Fruit fly (Drosophila melanogaster) whole organism, wandering third instar larva: ENCODE measurements around the gene Hipk.
A peak's percentile ranks its signal among the peaks of the same experiment; 100 is the strongest.

Source experiments
- Abd-B ChIP-seq: fragments of >200 bp; optimal IDR thresholded peaks from 2 replicates; lab custom pipeline; 2017; ENCODE audit warnings: missing biosample characterization, missing genetic modification characterization
- CG32264 ChIP-seq: fragments of 200-800 bp; sonication (Bioruptor generic); optimal IDR thresholded peaks from 2 replicates; lab custom pipeline; 2016; ENCODE audit warnings: missing biosample characterization, missing genetic modification characterization
- CG9705 ChIP-seq: fragments of 200-800 bp; sonication (Bioruptor generic); optimal IDR thresholded peaks from 2 replicates; lab custom pipeline; 2018; ENCODE audit warnings: missing biosample characterization, mild to moderate bottlenecking, missing genetic modification characterization
- Dfd ChIP-seq: fragments of >200 bp; optimal IDR thresholded peaks from 2 replicates; lab custom pipeline; 2017; ENCODE audit warnings: missing biosample characterization, missing genetic modification characterization
- GATAd ChIP-seq: sonication (Bioruptor generic); optimal IDR thresholded peaks from 2 replicates; lab custom pipeline; 2016; ENCODE audit warnings: missing biosample characterization, missing genetic modification characterization
- HLH106 ChIP-seq: fragments of 200-800 bp; optimal IDR thresholded peaks from 3 replicates; lab custom pipeline; 2019; ENCODE audit warnings: missing biosample characterization, mild to moderate bottlenecking, missing genetic modification characterization, moderate library complexity
- Hnf4 ChIP-seq: fragments of 200-800 bp; sonication (Bioruptor generic); optimal IDR thresholded peaks from 2 replicates; lab custom pipeline; 2016; ENCODE audit warnings: missing biosample characterization, mild to moderate bottlenecking, missing genetic modification characterization
- Hr83 ChIP-seq: fragments of 200-300 bp; sonication (Bioruptor generic); optimal IDR thresholded peaks from 2 replicates; lab custom pipeline; 2016; ENCODE audit warnings: missing biosample characterization, mild to moderate bottlenecking, missing genetic modification characterization, moderate library complexity; ENCODE audit not compliant: poor library complexity, severe bottlenecking
- Jra ChIP-seq: sonication (Bioruptor generic); optimal IDR thresholded peaks from 2 replicates; lab custom pipeline; 2016; ENCODE audit warnings: missing biosample characterization, missing genetic modification characterization
- Mio ChIP-seq: sonication (Bioruptor generic); optimal IDR thresholded peaks from 2 replicates; lab custom pipeline; 2016; ENCODE audit warnings: missing biosample characterization, missing genetic modification characterization
- Myc ChIP-seq: fragments of >200 bp; optimal IDR thresholded peaks from 2 replicates; lab custom pipeline; 2017
- N ChIP-seq: fragments of >200 bp; optimal IDR thresholded peaks from 2 replicates; lab custom pipeline; 2018; ENCODE audit warnings: missing biosample characterization, missing external identifiers, missing genetic modification characterization
- OdsH ChIP-seq: fragments of 200-800 bp; sonication (Bioruptor generic); optimal IDR thresholded peaks from 2 replicates; lab custom pipeline; 2016; ENCODE audit warnings: missing biosample characterization, mild to moderate bottlenecking, missing genetic modification characterization
- Rel ChIP-seq, 2 experiments: fragments of 200-800 bp; sonication (Bioruptor generic) in 1 of 2; optimal IDR thresholded peaks; 2 replicates in 1 of 2; 3 replicates in 1 of 2; lab custom pipeline; 2016 to 2019; ENCODE audit warnings: mild to moderate bottlenecking in 2 of 2, missing biosample characterization in 2 of 2, missing genetic modification characterization in 2 of 2, moderate library complexity in 1 of 2
- Sp1 ChIP-seq: fragments of 200-800 bp; sonication (Bioruptor generic); optimal IDR thresholded peaks from 3 replicates; lab custom pipeline; 2019; ENCODE audit warnings: missing biosample characterization, mild to moderate bottlenecking, missing genetic modification characterization, moderate library complexity
- Vsx2 ChIP-seq: fragments of 200-300, 225-300 bp; sonication (Bioruptor generic); optimal IDR thresholded peaks from 2 replicates; lab custom pipeline; 2018; ENCODE audit warnings: missing biosample characterization, missing genetic modification characterization; ENCODE audit not compliant: partially characterized antibody
- br ChIP-seq: fragments of 200-800 bp; sonication (Bioruptor generic); optimal IDR thresholded peaks from 2 replicates; lab custom pipeline; 2016; ENCODE audit warnings: missing biosample characterization, missing genetic modification characterization
- brk ChIP-seq: fragments of 200-800 bp; sonication (Bioruptor generic); optimal IDR thresholded peaks from 2 replicates; lab custom pipeline; 2016; ENCODE audit warnings: missing biosample characterization, mild to moderate bottlenecking, missing genetic modification characterization
- dmrt93B ChIP-seq: fragments of 200-800 bp; sonication (Bioruptor generic); optimal IDR thresholded peaks from 2 replicates; lab custom pipeline; 2018; ENCODE audit warnings: missing biosample characterization, mild to moderate bottlenecking, missing genetic modification characterization
- dsf ChIP-seq: sonication (Bioruptor generic); optimal IDR thresholded peaks from 2 replicates; lab custom pipeline; 2016; ENCODE audit warnings: missing biosample characterization, missing genetic modification characterization, borderline replicate concordance
- ey ChIP-seq: fragments of 200-800 bp; sonication (Bioruptor generic); optimal IDR thresholded peaks from 2 replicates; lab custom pipeline; 2016; ENCODE audit warnings: missing biosample characterization, missing genetic modification characterization
- foxo ChIP-seq, 2 experiments: fragments of 200-800 bp; sonication (Bioruptor generic); optimal IDR thresholded peaks; 2 replicates in 1 of 2; 3 replicates in 1 of 2; lab custom pipeline; 2016 to 2017; ENCODE audit warnings: missing biosample characterization in 2 of 2, missing genetic modification characterization in 2 of 2
- fru ChIP-seq: fragments of 200-800 bp; sonication (Bioruptor generic); optimal IDR thresholded peaks from 3 replicates; lab custom pipeline; 2016; ENCODE audit warnings: missing biosample characterization, mild to moderate bottlenecking, missing genetic modification characterization
- h ChIP-seq: fragments of 200-800 bp; sonication (Bioruptor generic); optimal IDR thresholded peaks from 3 replicates; lab custom pipeline; 2016; ENCODE audit warnings: missing biosample characterization, mild to moderate bottlenecking, missing genetic modification characterization
- jim ChIP-seq: fragments of 175-275, 200-325 bp; sonication (Bioruptor generic); optimal IDR thresholded peaks from 2 replicates; lab custom pipeline; 2016; ENCODE audit warnings: missing biosample characterization, mild to moderate bottlenecking, missing genetic modification characterization
- lola ChIP-seq: fragments of >200 bp; optimal IDR thresholded peaks from 2 replicates; lab custom pipeline; 2017; ENCODE audit warnings: missing biosample characterization, missing genetic modification characterization
- psq ChIP-seq: fragments of 200-800 bp; sonication (Bioruptor generic); optimal IDR thresholded peaks from 3 replicates; lab custom pipeline; 2017; ENCODE audit warnings: missing biosample characterization, mild to moderate bottlenecking, missing genetic modification characterization, moderate library complexity
- rgr ChIP-seq: fragments of 200-800 bp; sonication (Bioruptor generic); optimal IDR thresholded peaks from 3 replicates; lab custom pipeline; 2016; ENCODE audit warnings: missing biosample characterization, mild to moderate bottlenecking, missing genetic modification characterization
- sage ChIP-seq: fragments of 200-800 bp; sonication (Bioruptor generic); optimal IDR thresholded peaks from 2 replicates; lab custom pipeline; 2016; ENCODE audit warnings: missing biosample characterization, mild to moderate bottlenecking, missing genetic modification characterization
- sv ChIP-seq: fragments of 200-800 bp; sonication (Bioruptor generic); optimal IDR thresholded peaks from 3 replicates; lab custom pipeline; 2016; ENCODE audit warnings: missing biosample characterization, missing genetic modification characterization
- tai ChIP-seq: sonication (Bioruptor generic); optimal IDR thresholded peaks from 2 replicates; lab custom pipeline; 2016; ENCODE audit warnings: missing biosample characterization, missing genetic modification characterization
- usp ChIP-seq: fragments of >200 bp; optimal IDR thresholded peaks from 2 replicates; lab custom pipeline; 2017; ENCODE audit warnings: missing biosample characterization, missing genetic modification characterization
- woc ChIP-seq: sonication (Bioruptor generic); optimal IDR thresholded peaks from 2 replicates; lab custom pipeline; 2016; ENCODE audit warnings: missing biosample characterization, mild to moderate bottlenecking, missing genetic modification characterization

Gene Hipk

dm6 chr3L:550082-550827 is 7.4 kb downstream of the Hipk start:
- peak; percentile 71 for TF ChIP-seq br (GFP tag; lab: Kevin White, UChicago)
- peak; percentile 72 for TF ChIP-seq OdsH (GFP tag; lab: Kevin White, UChicago)
- peak; percentile 42 for TF ChIP-seq dmrt93B (GFP tag; lab: Kevin White, UChicago)
- peak; percentile 69 for TF ChIP-seq HLH106 (tag; lab: Kevin White, UChicago)
- TF ChIP-seq usp (GFP tag; lab: Kevin White, UChicago): no peak
- TF ChIP-seq foxo (GFP tag; optimal IDR thresholded peaks at IDR 0.05; lab: Kevin White, UChicago): peak in 1 of 2 experiments; percentile 83
- TF ChIP-seq Rel (GFP tag; optimal IDR thresholded peaks at IDR 0.05; lab: Kevin White, UChicago): no peak
- TF ChIP-seq Rel (tag; optimal IDR thresholded peaks at IDR 0.05; lab: Kevin White, UChicago): peak; percentile 91
- TF ChIP-seq tai (GFP tag; lab: Kevin White, UChicago): peak; percentile 56
- TF ChIP-seq ey (GFP tag; lab: Kevin White, UChicago): peak; percentile 75
- TF ChIP-seq h (GFP tag; lab: Kevin White, UChicago): peak; percentile 71
- no peak for TF ChIP-seq GATAd (GFP tag; lab: Kevin White, UChicago)
- TF ChIP-seq Jra (GFP tag; lab: Kevin White, UChicago): peak; percentile 63
- peak; percentile 43 for TF ChIP-seq CG9705 (GFP tag; lab: Kevin White, UChicago)
- TF ChIP-seq Myc (lab: Kevin White, UChicago): no peak
- TF ChIP-seq fru (GFP tag; lab: Kevin White, UChicago): peak; percentile 76
- TF ChIP-seq jim: no peak
- TF ChIP-seq rgr (GFP tag; lab: Kevin White, UChicago): peak; percentile 60
- peak; percentile 57 for TF ChIP-seq psq (GFP tag; lab: Kevin White, UChicago)
- peak; percentile 8 for TF ChIP-seq dsf
- TF ChIP-seq Hnf4 (GFP tag; lab: Kevin White, UChicago): peak; percentile 12
- TF ChIP-seq lola: no peak
- TF ChIP-seq Sp1 (GFP tag; lab: Kevin White, UChicago): peak; percentile 76
- peak; percentile 87 for TF ChIP-seq woc (GFP tag; lab: Kevin White, UChicago)
- no peak for TF ChIP-seq sv (GFP tag; lab: Kevin White, UChicago)

dm6 chr3L:550828-551094 is 7.9 kb downstream of the Hipk start:
- TF ChIP-seq foxo (GFP tag; optimal IDR thresholded peaks at IDR 0.05; lab: Kevin White, UChicago): no peak
- no peak for TF ChIP-seq brk (GFP tag; lab: Kevin White, UChicago)
- no peak for TF ChIP-seq sage (GFP tag; lab: Kevin White, UChicago)
- no peak for TF ChIP-seq tai (GFP tag; lab: Kevin White, UChicago)
- no peak for TF ChIP-seq psq (GFP tag; lab: Kevin White, UChicago)
- TF ChIP-seq rgr (GFP tag; lab: Kevin White, UChicago): no peak
- TF ChIP-seq Hnf4 (GFP tag; lab: Kevin White, UChicago): no peak
- TF ChIP-seq sv (GFP tag; lab: Kevin White, UChicago): no peak
- no peak for TF ChIP-seq lola
- TF ChIP-seq N (GFP tag; lab: Kevin White, UChicago): no peak
- TF ChIP-seq Mio (GFP tag; lab: Kevin White, UChicago): no peak
- no peak for TF ChIP-seq OdsH (GFP tag; lab: Kevin White, UChicago)
- no peak for TF ChIP-seq CG9705 (GFP tag; lab: Kevin White, UChicago)
- TF ChIP-seq Abd-B (GFP tag; lab: Kevin White, UChicago): no peak
- TF ChIP-seq Hr83 (GFP tag; lab: Kevin White, UChicago): no peak

- TF ChIP-seq jim (no peak), Sp1 (GFP tag; lab: Kevin White, UChicago) (no peak), lola (no peak), Dfd (GFP tag; lab: Kevin White, UChicago) (no peak), OdsH (GFP tag; lab: Kevin White, UChicago) (no peak), fru (GFP tag; lab: Kevin White, UChicago) (no peak), psq (GFP tag; lab: Kevin White, UChicago) (no peak), woc (GFP tag; lab: Kevin White, UChicago) (no peak), CG32264 (GFP tag; lab: Kevin White, UChicago) (no peak), HLH106 (tag; lab: Kevin White, UChicago) (no peak), Vsx2 (no peak), rgr (GFP tag; lab: Kevin White, UChicago) (no peak), sage (GFP tag; lab: Kevin White, UChicago) (no peak), Hr83 (GFP tag; lab: Kevin White, UChicago) (no peak), Rel (GFP tag; optimal IDR thresholded peaks at IDR 0.05; lab: Kevin White, UChicago) (no peak), Rel (tag; optimal IDR thresholded peaks at IDR 0.05; lab: Kevin White, UChicago) (no peak), tai (GFP tag; lab: Kevin White, UChicago) (no peak), h (GFP tag; lab: Kevin White, UChicago) (no peak), GATAd (GFP tag; lab: Kevin White, UChicago) (no peak)
Measured at dm6 chr3L:551844-552243, 9.0 kb downstream of the Hipk start.
